Fruit fly (Drosophila melanogaster) whole organism, adult: ENCODE data around the gene scyl.

Experiments
- CG11617 ChIP-seq: fragments of 200-800 bp; sonication (Bioruptor generic); optimal IDR thresholded peaks from 2 replicates; lab custom pipeline; 2017; ENCODE audit warnings: mild to moderate bottlenecking, missing biosample characterization, missing genetic modification reagents, missing genetic modification characterization
- CG12768 ChIP-seq: fragments of 200-800 bp; sonication (Bioruptor generic); optimal IDR thresholded peaks from 2 replicates; lab custom pipeline; 2017; ENCODE audit warnings: missing biosample characterization, missing genetic modification characterization, mild to moderate bottlenecking, moderate library complexity, missing genetic modification reagents
- CG14711 ChIP-seq: fragments of 200-800 bp; sonication (Bioruptor generic); optimal IDR thresholded peaks from 2 replicates; lab custom pipeline; 2018; ENCODE audit warnings: missing biosample characterization, mild to moderate bottlenecking, missing genetic modification characterization, moderate library complexity
- CG1620 ChIP-seq: fragments of 200-800 bp; sonication (Bioruptor generic); optimal IDR thresholded peaks from 2 replicates; lab custom pipeline; 2016; ENCODE audit warnings: missing biosample characterization, missing genetic modification characterization
- CG33017 ChIP-seq: fragments of 200-800 bp; sonication (Bioruptor generic); optimal IDR thresholded peaks from 2 replicates; lab custom pipeline; 2018; ENCODE audit warnings: missing biosample characterization, mild to moderate bottlenecking, missing genetic modification characterization, moderate library complexity
- CG5204 ChIP-seq: fragments of 200-800 bp; sonication (Bioruptor generic); optimal IDR thresholded peaks from 2 replicates; lab custom pipeline; 2016; ENCODE audit warnings: missing biosample characterization, missing genetic modification characterization
- CG7045 ChIP-seq: fragments of 200-800 bp; sonication (Bioruptor generic); optimal IDR thresholded peaks from 2 replicates; lab custom pipeline; 2017; ENCODE audit warnings: missing biosample characterization, mild to moderate bottlenecking, missing genetic modification characterization
- CG7101 ChIP-seq: fragments of 200-800 bp; sonication (Bioruptor generic); optimal IDR thresholded peaks from 2 replicates; lab custom pipeline; 2018; ENCODE audit warnings: missing biosample characterization, mild to moderate bottlenecking, missing genetic modification characterization, moderate library complexity
- Clk ChIP-seq: fragments of 200-800 bp; sonication (Bioruptor generic); optimal IDR thresholded peaks from 2 replicates; lab custom pipeline; 2017; ENCODE audit warnings: missing biosample characterization, missing genetic modification characterization
- Crg-1 ChIP-seq: fragments of 200-800 bp; sonication (Bioruptor generic); optimal IDR thresholded peaks from 2 replicates; lab custom pipeline; 2016; ENCODE audit warnings: missing biosample characterization, missing genetic modification characterization
- Hr96 ChIP-seq: fragments of 200-800 bp; sonication (Bioruptor generic); optimal IDR thresholded peaks from 2 replicates; lab custom pipeline; 2016; ENCODE audit warnings: missing biosample characterization, missing genetic modification characterization
- Mnt ChIP-seq: fragments of 200-800 bp; sonication (Bioruptor generic); optimal IDR thresholded peaks from 2 replicates; lab custom pipeline; 2016; ENCODE audit warnings: missing biosample characterization, mild to moderate bottlenecking, missing genetic modification characterization
- bab1 ChIP-seq: fragments of 200-800 bp; sonication (Bioruptor generic); optimal IDR thresholded peaks from 3 replicates; lab custom pipeline; 2019; ENCODE audit warnings: missing biosample characterization, mild to moderate bottlenecking, missing genetic modification characterization, moderate library complexity
- cic ChIP-seq: fragments of 200-800 bp; sonication (Bioruptor generic); optimal IDR thresholded peaks from 2 replicates; lab custom pipeline; 2017; ENCODE audit warnings: missing biosample characterization, mild to moderate bottlenecking, missing genetic modification characterization, moderate library complexity
- cnc ChIP-seq, 2 experiments: fragments of >200 bp; optimal IDR thresholded peaks; 2 replicates each; lab custom pipeline; 2017
- kay ChIP-seq: fragments of 200-800 bp; sonication (Bioruptor generic); peaks from one replicate; lab custom pipeline; 2016; ENCODE audit warnings: missing biosample characterization, missing genetic modification characterization, borderline replicate concordance
- ovo ChIP-seq: fragments of 200-800 bp; sonication (Bioruptor generic); optimal IDR thresholded peaks from 2 replicates; lab custom pipeline; 2016; ENCODE audit warnings: missing biosample characterization, missing genetic modification characterization
- pad ChIP-seq: fragments of 200-800 bp; sonication (Bioruptor generic); optimal IDR thresholded peaks from 3 replicates; lab custom pipeline; 2017; ENCODE audit warnings: missing biosample characterization, missing genetic modification characterization, mild to moderate bottlenecking, moderate library complexity, missing genetic modification reagents
- tj ChIP-seq: fragments of 200-800 bp; sonication (Bioruptor generic); optimal IDR thresholded peaks from 3 replicates; lab custom pipeline; 2017; ENCODE audit warnings: missing biosample characterization, mild to moderate bottlenecking, missing genetic modification characterization, moderate library complexity
- toe ChIP-seq: fragments of 200-800 bp; sonication (Bioruptor generic); optimal IDR thresholded peaks from 2 replicates; lab custom pipeline; 2016; ENCODE audit warnings: missing biosample characterization, missing genetic modification characterization

The scyl gene

DNA sequence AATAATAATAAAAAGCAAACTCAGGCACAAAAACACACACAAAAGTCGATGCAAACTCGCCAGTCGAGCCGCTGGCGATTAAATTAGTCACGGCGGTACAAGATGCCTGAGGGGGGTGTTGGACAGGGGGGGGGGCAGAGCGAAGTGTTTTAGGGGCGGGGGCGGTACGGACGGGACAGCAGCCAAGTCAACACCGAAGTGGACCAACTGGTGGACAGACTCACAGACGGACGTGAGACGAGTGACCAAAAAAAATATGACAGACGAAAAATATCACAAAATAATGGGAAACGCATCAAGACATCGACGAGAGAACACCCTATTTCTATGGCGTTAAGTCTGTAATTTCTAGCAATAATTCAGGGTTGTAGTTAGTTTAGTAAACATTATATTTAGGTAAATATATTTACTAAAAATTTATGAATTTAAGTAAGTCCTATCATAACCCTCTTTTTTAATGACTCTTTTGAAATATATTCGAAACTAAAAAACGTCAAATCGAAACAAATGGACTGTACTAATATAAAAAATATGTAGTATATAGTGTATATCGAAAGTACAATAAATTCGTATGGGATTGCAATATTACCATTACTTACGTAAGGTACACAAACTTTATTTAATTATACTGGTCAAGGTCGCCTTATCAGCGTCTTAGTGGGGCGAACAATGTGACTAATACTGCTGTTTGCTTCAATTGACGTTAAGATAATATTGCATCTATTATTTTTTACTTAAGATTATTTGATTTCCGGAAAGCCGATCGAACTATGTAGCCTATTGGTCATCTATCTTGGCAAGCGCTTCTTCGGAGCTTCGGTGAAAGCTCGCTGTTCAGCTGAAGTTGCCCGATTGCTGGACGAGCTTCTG is 39.4 kb downstream of the scyl start:
- TF ChIP-seq CG1620, result no peak
- peak; percentile 28 for TF ChIP-seq tj
- peak; percentile 95 for TF ChIP-seq kay (GFP tag; lab: Kevin White, UChicago)
- TF ChIP-seq CG33017, result no peak
- no peak for TF ChIP-seq Crg-1 (GFP tag; lab: Kevin White, UChicago)
- no peak for TF ChIP-seq ovo (GFP tag; lab: Kevin White, UChicago)
- TF ChIP-seq Mnt, result no peak
- peak; percentile 15 for TF ChIP-seq CG14711 (tag; lab: Kevin White, UChicago)
- peak; percentile 20 for TF ChIP-seq CG11617 (GFP tag; lab: Kevin White, UChicago)
- peak; percentile 17 for TF ChIP-seq toe
- TF ChIP-seq CG7045, result no peak
- peak; percentile 23 for TF ChIP-seq cic
- TF ChIP-seq Clk (GFP tag; lab: Kevin White, UChicago), result no peak
- peak; percentile 31 for TF ChIP-seq CG12768 (GFP tag; lab: Kevin White, UChicago)
- no peak for TF ChIP-seq CG5204 (GFP tag; lab: Kevin White, UChicago)

dm6 chr3L:11292180-11292727 is 40.1 kb downstream of the scyl start:
- TF ChIP-seq cnc (optimal IDR thresholded peaks at IDR 0.05; lab: Kevin White, UChicago), result peak in 1 of 2 experiments; percentile 58
- TF ChIP-seq bab1, result peak; percentile 51
- TF ChIP-seq CG11617 (GFP tag; lab: Kevin White, UChicago), result no peak
- TF ChIP-seq Hr96 (GFP tag; lab: Kevin White, UChicago), result no peak
- TF ChIP-seq toe, result no peak
- peak; percentile 58 for TF ChIP-seq tj
- no peak for TF ChIP-seq CG14711 (tag; lab: Kevin White, UChicago)
- no peak for TF ChIP-seq kay (GFP tag; lab: Kevin White, UChicago)
- TF ChIP-seq Mnt, result peak; percentile 28
- peak; percentile 73 for TF ChIP-seq cic
- TF ChIP-seq CG7045, result no peak
- no peak for TF ChIP-seq Crg-1 (GFP tag; lab: Kevin White, UChicago)
- no peak for TF ChIP-seq CG7101 (tag; lab: Kevin White, UChicago)
- peak; percentile 29 for TF ChIP-seq Clk (GFP tag; lab: Kevin White, UChicago)
- TF ChIP-seq CG1620, result no peak
- TF ChIP-seq pad (GFP tag; lab: Kevin White, UChicago), result no peak
- TF ChIP-seq CG12768 (GFP tag; lab: Kevin White, UChicago), result no peak
- TF ChIP-seq CG5204 (GFP tag; lab: Kevin White, UChicago), result peak; percentile 35
- TF ChIP-seq ovo (GFP tag; lab: Kevin White, UChicago), result peak; percentile 36

dm6 chr3L:11293378-11293777 is 41.3 kb downstream of the scyl start:
- TF ChIP-seq Hr96 (GFP tag; lab: Kevin White, UChicago) (no peak), Mnt (peak; percentile 26), ovo (GFP tag; lab: Kevin White, UChicago) (peak; percentile 23), cic (peak; percentile 7), CG12768 (GFP tag; lab: Kevin White, UChicago) (peak; percentile 26)

dm6 chr3L:11294496-11295163 is 42.5 kb downstream of the scyl start:
- TF ChIP-seq ovo (GFP tag; lab: Kevin White, UChicago), result no peak
- no peak for TF ChIP-seq CG11617 (GFP tag; lab: Kevin White, UChicago)
- peak; percentile 56 for TF ChIP-seq CG12768 (GFP tag; lab: Kevin White, UChicago)
- TF ChIP-seq Mnt, result no peak
- no peak for TF ChIP-seq pad (GFP tag; lab: Kevin White, UChicago)
- peak; percentile 29 for TF ChIP-seq tj
- TF ChIP-seq toe, result no peak
- no peak for TF ChIP-seq cnc (optimal IDR thresholded peaks at IDR 0.05; lab: Kevin White, UChicago)
- no peak for TF ChIP-seq bab1
- no peak for TF ChIP-seq CG7045
- TF ChIP-seq Hr96 (GFP tag; lab: Kevin White, UChicago), result no peak
- no peak for TF ChIP-seq kay (GFP tag; lab: Kevin White, UChicago)
- no peak for TF ChIP-seq CG14711 (tag; lab: Kevin White, UChicago)
- TF ChIP-seq CG7101 (tag; lab: Kevin White, UChicago), result no peak
- TF ChIP-seq cic, result peak; percentile 39
- no peak for TF ChIP-seq Clk (GFP tag; lab: Kevin White, UChicago)
- TF ChIP-seq CG5204 (GFP tag; lab: Kevin White, UChicago), result no peak
- no peak for TF ChIP-seq CG1620
- TF ChIP-seq Crg-1 (GFP tag; lab: Kevin White, UChicago), result no peak
- no peak for TF ChIP-seq CG33017

dm6 chr3L:11295164-11295516 is 43.0 kb downstream of the scyl start:
- no peak for TF ChIP-seq cic
- TF ChIP-seq Mnt, result no peak
- TF ChIP-seq bab1, result peak; percentile 2
- no peak for TF ChIP-seq CG11617 (GFP tag; lab: Kevin White, UChicago)
- peak; percentile 43 for TF ChIP-seq kay (GFP tag; lab: Kevin White, UChicago)
- no peak for TF ChIP-seq CG5204 (GFP tag; lab: Kevin White, UChicago)

DNA sequence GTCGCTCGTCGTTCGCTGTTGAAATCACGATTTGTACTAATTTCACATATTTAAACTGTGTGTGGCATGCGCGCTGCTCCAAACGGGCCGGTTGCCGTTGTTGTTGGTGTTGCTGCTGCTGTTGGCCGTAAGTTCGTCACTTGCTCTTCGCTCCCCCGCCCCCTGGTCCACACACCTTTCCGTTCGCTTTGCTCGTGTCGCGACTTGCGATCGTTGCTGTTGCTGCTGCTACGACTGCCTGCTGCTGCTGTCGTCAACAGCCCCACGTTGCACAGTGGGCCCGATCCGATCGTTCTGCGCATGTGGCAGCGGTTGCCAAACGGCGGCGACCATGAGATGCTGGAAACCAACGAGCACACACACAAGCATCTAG is 43.7 kb downstream of the scyl start, which contains the start of gene Dyro:
Gene Dyro, minus strand, starts transcription at position 143 of the 373 bp plus-strand sequence.
- TF ChIP-seq CG33017 (no peak), pad (GFP tag; lab: Kevin White, UChicago) (no peak), Clk (GFP tag; lab: Kevin White, UChicago) (no peak), Hr96 (GFP tag; lab: Kevin White, UChicago) (peak; percentile 25), bab1 (no peak), toe (no peak), cic (no peak), CG5204 (GFP tag; lab: Kevin White, UChicago) (no peak)
